Worm (Caenorhabditis elegans): ENCODE measurements around the gene lem-2.

Gene lem-2

DNA sequence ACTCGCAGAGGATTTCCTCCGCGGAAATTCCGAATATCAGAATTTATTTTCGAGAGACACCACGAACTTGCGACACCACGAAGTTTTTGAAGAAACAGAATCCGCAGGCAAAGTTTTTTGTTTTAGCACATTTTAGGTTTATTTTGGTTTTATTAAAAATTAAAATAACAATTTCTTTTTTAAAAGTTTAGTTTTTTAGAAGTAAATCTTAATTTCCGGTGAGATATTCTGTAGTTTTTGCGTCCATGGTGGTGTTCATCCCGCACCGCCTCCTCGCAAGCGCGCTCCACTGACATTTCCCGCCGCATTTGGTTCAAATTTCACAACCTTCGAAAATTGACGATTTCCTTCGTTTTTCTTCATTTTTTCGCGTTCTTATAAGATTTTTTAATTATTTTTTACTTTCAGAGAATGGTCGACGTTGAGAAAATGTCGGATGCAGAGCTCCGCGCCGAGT is at the start of gene lem-2:
lem-2 (plus strand) TSS at position 407 of the 457 bp plus-strand sequence.
- TF ChIP-seq sea-2 (GFP tag; optimal IDR thresholded peaks at IDR 0.05) (no peak), tbx-2 (tag; optimal IDR thresholded peaks at IDR 0.05) (peak; percentile 2), pha-4 (tag; optimal IDR thresholded peaks at IDR 0.05) (peak; percentile 67), nhr-23 (tag; optimal IDR thresholded peaks at IDR 0.05) (peak; percentile 54), jun-1 (tag; optimal IDR thresholded peaks at IDR 0.05) (peak; percentile 34), elt-2 (tag; optimal IDR thresholded peaks at IDR 0.05) (peak; percentile 47), ceh-28 (tag; optimal IDR thresholded peaks at IDR 0.05) (peak; percentile 24), daf-12 (tag; optimal IDR thresholded peaks at IDR 0.05) (no peak), ceh-82 (tag; optimal IDR thresholded peaks at IDR 0.05) (no peak), zag-1 (tag; optimal IDR thresholded peaks at IDR 0.05) (no peak), nhr-25 (tag; optimal IDR thresholded peaks at IDR 0.05) (peak; percentile 6), nhr-67 (tag; optimal IDR thresholded peaks at IDR 0.05) (no peak), aly-2 (tag; optimal IDR thresholded peaks at IDR 0.05) (no peak), hmg-11 (tag; optimal IDR thresholded peaks at IDR 0.05) (peak; percentile 30), snpc-4 (tag; optimal IDR thresholded peaks at IDR 0.05) (peak; percentile 81), nhr-11 (tag; optimal IDR thresholded peaks at IDR 0.05) (peak; percentile 15), ztf-4 (tag; optimal IDR thresholded peaks at IDR 0.05) (no peak), nhr-43 (tag; optimal IDR thresholded peaks at IDR 0.05; ENCODE audit: poor library complexity, severe bottlenecking) (no peak), ZK546.5 (tag; optimal IDR thresholded peaks at IDR 0.05) (no peak), R02D3.7 (tag; optimal IDR thresholded peaks at IDR 0.05) (peak; percentile 27), ceh-9 (tag; optimal IDR thresholded peaks at IDR 0.05) (no peak), fkh-10 (GFP tag; optimal IDR thresholded peaks at IDR 0.05) (no peak), nfya-1 (tag; optimal IDR thresholded peaks at IDR 0.05; ENCODE audit: insufficient read depth) (peak; percentile 63), nhr-12 (tag; optimal IDR thresholded peaks at IDR 0.05) (no peak), egl-5 (tag; optimal IDR thresholded peaks at IDR 0.05) (no peak), lsy-12 (tag; optimal IDR thresholded peaks at IDR 0.05) (peak; percentile 76), ztf-11 (tag; optimal IDR thresholded peaks at IDR 0.05) (no peak), nhr-77 (tag; optimal IDR thresholded peaks at IDR 0.05) (peak; percentile 13), lin-39 (tag; optimal IDR thresholded peaks at IDR 0.05) (peak; percentile 41), fkh-2 (tag; optimal IDR thresholded peaks at IDR 0.05) (no peak), ama-1 (optimal IDR thresholded peaks at IDR 0.05) (no peak), mml-1 (tag; optimal IDR thresholded peaks at IDR 0.05) (no peak), lin-15B (tag; optimal IDR thresholded peaks at IDR 0.05) (peak; percentile 86), pqm-1 (tag; optimal IDR thresholded peaks at IDR 0.05) (no peak), nhr-237 (tag; optimal IDR thresholded peaks at IDR 0.05) (no peak)

ce11 chrII:14014637-14015036 is 48.6 kb upstream of the lem-2 start:
- no peak for TF ChIP-seq daf-12 (tag; optimal IDR thresholded peaks at IDR 0.05)
- TF ChIP-seq pha-4 (tag; optimal IDR thresholded peaks at IDR 0.05): no peak
- TF ChIP-seq sea-2 (GFP tag; optimal IDR thresholded peaks at IDR 0.05): no peak
- no peak for TF ChIP-seq pqm-1 (tag; optimal IDR thresholded peaks at IDR 0.05)
- TF ChIP-seq egl-27 (tag; optimal IDR thresholded peaks at IDR 0.05): no peak
- TF ChIP-seq egl-5 (tag; optimal IDR thresholded peaks at IDR 0.05): no peak
- no peak for TF ChIP-seq ceh-28 (tag; optimal IDR thresholded peaks at IDR 0.05)
- no peak for TF ChIP-seq elt-1 (tag; optimal IDR thresholded peaks at IDR 0.05)
- no peak for TF ChIP-seq unc-62 (GFP tag; optimal IDR thresholded peaks at IDR 0.05)
- TF ChIP-seq lin-15B (tag; optimal IDR thresholded peaks at IDR 0.05): no peak
- TF ChIP-seq hmg-11 (tag; optimal IDR thresholded peaks at IDR 0.05): no peak
- TF ChIP-seq nhr-43 (tag; optimal IDR thresholded peaks at IDR 0.05; ENCODE audit: poor library complexity, severe bottlenecking): no peak
- no peak for TF ChIP-seq ceh-16 (tag; optimal IDR thresholded peaks at IDR 0.05)
- TF ChIP-seq ceh-82 (tag; optimal IDR thresholded peaks at IDR 0.05): no peak
- TF ChIP-seq R02D3.7 (tag; optimal IDR thresholded peaks at IDR 0.05): no peak
- TF ChIP-seq tbx-2 (tag; optimal IDR thresholded peaks at IDR 0.05): no peak
- no peak for TF ChIP-seq ZK546.5 (tag; optimal IDR thresholded peaks at IDR 0.05)
- TF ChIP-seq nhr-25 (tag; optimal IDR thresholded peaks at IDR 0.05): no peak
- TF ChIP-seq skn-1 (tag; optimal IDR thresholded peaks at IDR 0.05): no peak

- TF ChIP-seq nhr-28 (tag; optimal IDR thresholded peaks at IDR 0.05) (no peak), fkh-10 (GFP tag; optimal IDR thresholded peaks at IDR 0.05) (no peak), skn-1 (tag; optimal IDR thresholded peaks at IDR 0.05) (no peak), nhr-67 (tag; optimal IDR thresholded peaks at IDR 0.05) (no peak), tbx-2 (tag; optimal IDR thresholded peaks at IDR 0.05) (no peak), zag-1 (tag; optimal IDR thresholded peaks at IDR 0.05) (no peak), R02D3.7 (tag; optimal IDR thresholded peaks at IDR 0.05) (no peak), egl-27 (tag; optimal IDR thresholded peaks at IDR 0.05) (no peak), nfya-1 (tag; optimal IDR thresholded peaks at IDR 0.05; ENCODE audit: insufficient read depth) (no peak), nhr-43 (tag; optimal IDR thresholded peaks at IDR 0.05; ENCODE audit: poor library complexity, severe bottlenecking) (no peak), nhr-23 (tag; optimal IDR thresholded peaks at IDR 0.05) (no peak), ceh-9 (tag; optimal IDR thresholded peaks at IDR 0.05) (no peak), ama-1 (optimal IDR thresholded peaks at IDR 0.05) (no peak), nhr-76 (tag; optimal IDR thresholded peaks at IDR 0.05) (no peak), nhr-12 (tag; optimal IDR thresholded peaks at IDR 0.05) (no peak), elt-1 (tag; optimal IDR thresholded peaks at IDR 0.05) (no peak), sea-2 (GFP tag; optimal IDR thresholded peaks at IDR 0.05) (no peak), eor-1 (tag; optimal IDR thresholded peaks at IDR 0.05) (no peak), ztf-11 (tag; optimal IDR thresholded peaks at IDR 0.05) (no peak)
Measured at ce11 chrII:14016865-14017264, 46.4 kb upstream of the lem-2 start, which contains the start of gene cyp-37A1. TSS of gene cyp-37A1 (minus strand) at chrII:14016965.
